Worm (Caenorhabditis elegans) whole organism, young adult: ENCODE results near the gene E02H4.2.

Experiments used
- B0336.3 ChIP-seq: fragments of 200-800 bp; sonication (Bioruptor generic); IDR thresholded peaks from 2 replicates; pipeline ENCODE4 v1.3.6; 2022; ENCODE audit warnings: missing genetic modification characterization, missing compliant biosample characterization
- T07F8.4 ChIP-seq: sonication (generic microtip); optimal IDR thresholded peaks from 2 replicates; lab custom pipeline; 2016; ENCODE audit warnings: mild to moderate bottlenecking, missing genetic modification characterization, moderate library complexity, missing compliant biosample characterization
- Y79H2A.3 ChIP-seq: fragments of 200-800 bp; sonication (Bioruptor generic); conservative IDR thresholded peaks from 2 replicates; pipeline ENCODE4 v1.3.6; 2022; ENCODE audit warnings: missing genetic modification reagents, missing genetic modification characterization, missing compliant biosample characterization
- ceh-27 ChIP-seq: fragments of 200-800 bp; sonication (Bioruptor generic); optimal IDR thresholded peaks from 2 replicates; lab custom pipeline; 2018; ENCODE audit warnings: mild to moderate bottlenecking, missing genetic modification characterization, moderate library complexity, missing compliant biosample characterization
- ceh-79 ChIP-seq: sonication (generic microtip); optimal IDR thresholded peaks from 2 replicates; lab custom pipeline; 2017; ENCODE audit warnings: mild to moderate bottlenecking, missing genetic modification characterization, missing compliant biosample characterization
- dpl-1 ChIP-seq: fragments of 150-350 bp; optimal IDR thresholded peaks from 2 replicates; lab custom pipeline; 2014; ENCODE audit warnings: missing biosample characterization, missing genetic modification reagents, missing genetic modification characterization
- ets-4 ChIP-seq: fragments of 200-800 bp; sonication (Bioruptor generic); optimal IDR thresholded peaks from 2 replicates; lab custom pipeline; 2018; ENCODE audit warnings: mild to moderate bottlenecking, missing genetic modification characterization, missing compliant biosample characterization
- hmg-1.2 ChIP-seq: fragments of 200-800 bp; sonication (Bioruptor generic); IDR thresholded peaks from 2 replicates; pipeline ENCODE4 v1.3.6; 2022; ENCODE audit warnings: missing genetic modification reagents, missing genetic modification characterization, missing compliant biosample characterization
- hrde-1 ChIP-seq: sonication (generic microtip); optimal IDR thresholded peaks from 2 replicates; lab custom pipeline; 2016; ENCODE audit warnings: missing genetic modification characterization, mild to moderate bottlenecking, missing compliant biosample characterization, moderate library complexity, missing genotype, missing genetic modification reagents, borderline replicate concordance
- rcor-1 ChIP-seq: fragments of 200-800 bp; sonication (Bioruptor generic); IDR thresholded peaks from 2 replicates; pipeline ENCODE4 v1.3.6; 2022; ENCODE audit warnings: missing genetic modification reagents, missing genetic modification characterization, missing compliant biosample characterization
- unc-62 ChIP-seq: fragments of 150-350 bp; optimal IDR thresholded peaks from 2 replicates; lab custom pipeline; 2014; ENCODE audit warnings: missing biosample characterization, missing genetic modification reagents, missing genetic modification characterization

- TF ChIP-seq ceh-79 (tag; lab: Kevin White, UChicago) (no peak), hmg-1.2 (GFP tag; lab: Robert Waterston, UW) (no peak), Y79H2A.3 (GFP tag; lab: Robert Waterston, UW) (no peak), dpl-1 (GFP tag; lab: Kevin White, UChicago) (no peak), ets-4 (GFP tag; lab: Kevin White, UChicago) (no peak), T07F8.4 (tag; lab: Kevin White, UChicago) (no peak), ceh-27 (no peak), rcor-1 (GFP tag; lab: Robert Waterston, UW) (no peak), hrde-1 (tag; lab: Kevin White, UChicago) (no peak), B0336.3 (GFP tag; lab: Robert Waterston, UW) (no peak), unc-62 (no peak)
Observed at ce11 chrX:14326578-14326977, 45.2 kb upstream of the E02H4.2 start.
